Fruit fly (Drosophila melanogaster): ENCODE measurements around the gene CG1537.

Gene CG1537

DNA sequence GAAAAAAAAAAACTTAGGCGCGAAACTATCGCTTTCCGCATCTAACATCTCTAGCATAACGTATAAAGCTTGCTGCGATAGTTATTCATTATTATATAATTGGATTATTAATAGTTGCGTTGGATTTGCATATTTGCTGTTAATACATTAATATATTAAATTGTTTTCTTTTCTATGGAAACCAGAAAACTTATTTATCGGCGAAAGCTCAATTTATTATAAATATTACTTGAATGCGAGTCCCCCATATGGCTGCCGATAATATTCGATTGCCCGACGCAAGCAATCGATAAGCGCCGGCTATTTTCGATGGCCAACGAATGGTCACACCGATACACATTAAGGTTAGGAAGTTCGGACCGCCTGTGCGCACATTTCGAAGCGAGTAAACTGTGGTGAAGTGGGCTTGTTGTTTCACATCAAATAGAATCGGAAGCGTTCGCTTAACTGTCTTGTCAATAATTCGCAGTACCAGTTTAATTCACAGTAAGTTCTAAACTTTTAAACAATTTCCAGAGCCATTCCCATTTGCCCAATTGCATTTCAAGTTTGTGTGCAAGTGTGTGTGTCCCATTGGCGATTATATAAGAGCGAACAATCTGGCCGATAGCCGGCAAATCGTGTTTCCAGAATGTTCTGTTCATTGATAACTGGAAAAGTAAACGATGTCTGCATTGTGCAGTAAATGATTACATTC, 45.3 kb upstream of the CG1537 start, which contains the start of gene Hsp60A (continued):
- peak; percentile 26 for TF ChIP-seq CG13123 (GFP tag; optimal IDR thresholded peaks at IDR 0.05)
- TF ChIP-seq CG3995 (GFP tag; optimal IDR thresholded peaks at IDR 0.05) = peak; percentile 19
- peak; percentile 53 for TF ChIP-seq Blimp-1 (GFP tag; optimal IDR thresholded peaks at IDR 0.05)
- TF ChIP-seq Fer1 (GFP tag; optimal IDR thresholded peaks at IDR 0.05) = peak; percentile 55
- no peak for TF ChIP-seq CG12744 (GFP tag; optimal IDR thresholded peaks at IDR 0.05)
- TF ChIP-seq bowl (GFP tag; IDR thresholded peaks at IDR 0.05) = no peak
- TF ChIP-seq CG3726 (GFP tag; IDR thresholded peaks at IDR 0.05) = no peak
- no peak for TF ChIP-seq lov (optimal IDR thresholded peaks at IDR 0.05)
- no peak for TF ChIP-seq lov (GFP tag; IDR thresholded peaks at IDR 0.05)
- TF ChIP-seq CG11695 (GFP tag; IDR thresholded peaks at IDR 0.05) = no peak
- peak; percentile 69 for TF ChIP-seq CG9932 (GFP tag; IDR thresholded peaks at IDR 0.05)
- TF ChIP-seq pho (GFP tag; optimal IDR thresholded peaks at IDR 0.05) = no peak
- TF ChIP-seq ham (GFP tag; IDR thresholded peaks at IDR 0.05) = no peak
- TF ChIP-seq Myb (GFP tag; optimal IDR thresholded peaks at IDR 0.05) = no peak
- peak; percentile 27; the same call in 1 of the 2 replicates for TF ChIP-seq Drgx (GFP tag; IDR thresholded peaks at IDR 0.05)
- TF ChIP-seq grau (tag; optimal IDR thresholded peaks at IDR 0.05) = peak; percentile 53
- peak; percentile 34; the same call in 1 of the 3 replicates for TF ChIP-seq B-H1 (GFP tag; IDR thresholded peaks at IDR 0.05)
- no peak for TF ChIP-seq luna (GFP tag; optimal IDR thresholded peaks at IDR 0.05)
- TF ChIP-seq unpg (GFP tag; optimal IDR thresholded peaks at IDR 0.05) = peak; percentile 60
- peak; percentile 74 for TF ChIP-seq CG12391 (tag; optimal IDR thresholded peaks at IDR 0.05)
- TF ChIP-seq Hand (GFP tag; optimal IDR thresholded peaks at IDR 0.05) = no peak
- TF ChIP-seq Atf-2 (GFP tag; optimal IDR thresholded peaks at IDR 0.05) = no peak
- no peak for TF ChIP-seq MTF-1 (GFP tag; optimal IDR thresholded peaks at IDR 0.05; ENCODE audit: borderline replicate concordance)
- TF ChIP-seq Nf-YC (tag; optimal IDR thresholded peaks at IDR 0.05) = peak; percentile 53
- TF ChIP-seq Jarid2 (GFP tag; optimal IDR thresholded peaks at IDR 0.05) = no peak
- TF ChIP-seq Vsx1 (GFP tag; optimal IDR thresholded peaks at IDR 0.05) = no peak
- peak; percentile 54 for TF ChIP-seq az2 (GFP tag; optimal IDR thresholded peaks at IDR 0.05)
- TF ChIP-seq bcd (GFP tag; optimal IDR thresholded peaks at IDR 0.05) = peak; percentile 40
- no peak for TF ChIP-seq dm (GFP tag; optimal IDR thresholded peaks at IDR 0.05)
- TF ChIP-seq Poxn (GFP tag; IDR thresholded peaks at IDR 0.05) = no peak
- no peak for TF ChIP-seq gce (GFP tag; IDR thresholded peaks at IDR 0.05)
- TF ChIP-seq CG13624 (GFP tag; optimal IDR thresholded peaks at IDR 0.05) = no peak
- 0 out of 3 replicates have a peak, but pooled peaks have one; percentile 42 for TF ChIP-seq ken (GFP tag; IDR thresholded peaks at IDR 0.05)
- no peak for TF ChIP-seq toy (GFP tag; IDR thresholded peaks at IDR 0.05)
- TF ChIP-seq maf-S (GFP tag; optimal IDR thresholded peaks at IDR 0.05) = no peak
- no peak for TF ChIP-seq eve (GFP tag; optimal IDR thresholded peaks at IDR 0.05)
- TF ChIP-seq Optix (GFP tag; IDR thresholded peaks at IDR 0.05) = no peak
- TF ChIP-seq tll (GFP tag; optimal IDR thresholded peaks at IDR 0.05) = no peak
- peak; percentile 28 for TF ChIP-seq CG18764 (GFP tag; optimal IDR thresholded peaks at IDR 0.05)
- TF ChIP-seq Adf1 (GFP tag; IDR thresholded peaks at IDR 0.05) = no peak
- no peak for TF ChIP-seq ac (GFP tag; optimal IDR thresholded peaks at IDR 0.05)
- no peak for TF ChIP-seq pnt (GFP tag; optimal IDR thresholded peaks at IDR 0.05)
- peak; percentile 28 for TF ChIP-seq ind (GFP tag; optimal IDR thresholded peaks at IDR 0.05)
- 0 out of 3 replicates have a peak, but pooled peaks have one; percentile 54 for TF ChIP-seq CG7963 (GFP tag; IDR thresholded peaks at IDR 0.05; ENCODE audit: partially characterized antibody)
- peak; percentile 33 for TF ChIP-seq CG8924 (tag; optimal IDR thresholded peaks at IDR 0.05)
- peak; percentile 69 for TF ChIP-seq Med (GFP tag)
- peak in 1 of 2 experiments; percentile 96 for TF ChIP-seq Pdp1 (GFP tag; optimal IDR thresholded peaks at IDR 0.05)
- peak; percentile 41 for TF ChIP-seq vfl (GFP tag; optimal IDR thresholded peaks at IDR 0.05)
- peak; percentile 54 for TF ChIP-seq CG10147 (GFP tag; optimal IDR thresholded peaks at IDR 0.05)
- peak; percentile 67 for TF ChIP-seq CG9797 (GFP tag; optimal IDR thresholded peaks at IDR 0.05)
